Fruit fly (Drosophila melanogaster) whole organism, prepupa: Measurements from ENCODE around the gene pico.

Experiments used
- Blimp-1 ChIP-seq: fragments of 200-800 bp; sonication (Bioruptor generic); optimal IDR thresholded peaks from 3 replicates; lab custom pipeline; 2017; ENCODE audit warnings: missing biosample characterization, missing genetic modification characterization, mild to moderate bottlenecking, moderate library complexity, missing genetic modification reagents
- CG10669 ChIP-seq: fragments of 200-800 bp; sonication (Bioruptor generic); optimal IDR thresholded peaks from 3 replicates; lab custom pipeline; 2018; ENCODE audit warnings: missing biosample characterization, mild to moderate bottlenecking, missing genetic modification characterization, moderate library complexity
- CG11762 ChIP-seq: fragments of 200-800 bp; sonication (Bioruptor generic); optimal IDR thresholded peaks from 3 replicates; lab custom pipeline; 2016; ENCODE audit warnings: missing biosample characterization, missing genetic modification characterization; ENCODE audit not compliant: insufficient read depth
- CG11902 ChIP-seq: fragments of 200-800 bp; sonication (Bioruptor generic); optimal IDR thresholded peaks from 3 replicates; lab custom pipeline; 2016; ENCODE audit warnings: missing biosample characterization, missing genetic modification characterization
- CG15336 ChIP-seq: fragments of 200-800 bp; sonication (Bioruptor generic); IDR thresholded peaks from 2 replicates; pipeline ENCODE4 v1.3.6; 2022; ENCODE audit warnings: missing biosample characterization, missing genetic modification characterization
- CG1621 ChIP-seq: fragments of 200-800 bp; sonication (Bioruptor generic); optimal IDR thresholded peaks from 3 replicates; lab custom pipeline; 2018; ENCODE audit warnings: missing biosample characterization, mild to moderate bottlenecking, missing genetic modification characterization
- CG16779 ChIP-seq: fragments of 200-800 bp; sonication (Bioruptor generic); optimal IDR thresholded peaks from 3 replicates; lab custom pipeline; 2017; ENCODE audit warnings: missing biosample characterization, mild to moderate bottlenecking, missing genetic modification characterization
- CG31627 ChIP-seq: fragments of 200-800 bp; sonication (Bioruptor generic); optimal IDR thresholded peaks from 3 replicates; lab custom pipeline; 2016; ENCODE audit warnings: missing biosample characterization, missing genetic modification characterization
- CG32006 ChIP-seq: fragments of 200-800 bp; sonication (Bioruptor generic); optimal IDR thresholded peaks from 3 replicates; lab custom pipeline; 2017; ENCODE audit warnings: missing biosample characterization, mild to moderate bottlenecking, missing genetic modification characterization
- CG34406 ChIP-seq: fragments of 200-800 bp; sonication (Bioruptor generic); optimal IDR thresholded peaks from 3 replicates; lab custom pipeline; 2016; ENCODE audit warnings: missing biosample characterization, missing genetic modification characterization
- CG3919 ChIP-seq: fragments of 200-800 bp; sonication (Bioruptor generic); optimal IDR thresholded peaks from 3 replicates; lab custom pipeline; 2016; ENCODE audit warnings: missing biosample characterization, missing genetic modification characterization
- CG4318 ChIP-seq: fragments of 200-800 bp; sonication (Bioruptor generic); optimal IDR thresholded peaks from 3 replicates; lab custom pipeline; 2017; ENCODE audit warnings: missing biosample characterization, mild to moderate bottlenecking, missing genetic modification characterization
- CG6276 ChIP-seq: fragments of 200-800 bp; sonication (Bioruptor generic); optimal IDR thresholded peaks from 2 replicates; lab custom pipeline; 2017; ENCODE audit warnings: missing biosample characterization, mild to moderate bottlenecking, missing genetic modification characterization
- CG6792 ChIP-seq: fragments of 200-800 bp; sonication (Bioruptor generic); optimal IDR thresholded peaks from 3 replicates; lab custom pipeline; 2016; ENCODE audit warnings: missing biosample characterization, missing genetic modification characterization
- CG6854 ChIP-seq: fragments of 200-800 bp; sonication (Bioruptor generic); optimal IDR thresholded peaks from 2 replicates; lab custom pipeline; 2017; ENCODE audit warnings: missing biosample characterization, mild to moderate bottlenecking, missing genetic modification characterization
- CG7368 ChIP-seq: fragments of 200-800 bp; sonication (Bioruptor generic); optimal IDR thresholded peaks from 3 replicates; lab custom pipeline; 2016; ENCODE audit warnings: missing biosample characterization, missing genetic modification characterization
- CG8319 ChIP-seq: fragments of 200-800 bp; sonication (Bioruptor generic); optimal IDR thresholded peaks from 3 replicates; lab custom pipeline; 2016; ENCODE audit warnings: missing biosample characterization, missing genetic modification characterization
- CG8632 ChIP-seq: fragments of 200-800 bp; sonication (Bioruptor generic); optimal IDR thresholded peaks from 3 replicates; lab custom pipeline; 2016; ENCODE audit warnings: missing biosample characterization, missing genetic modification characterization
- CG9139 ChIP-seq: fragments of 200-800 bp; sonication (Bioruptor generic); optimal IDR thresholded peaks from 3 replicates; lab custom pipeline; 2017; ENCODE audit warnings: missing biosample characterization, mild to moderate bottlenecking, missing genetic modification characterization
- Eip78C ChIP-seq: fragments of 200-800 bp; sonication (Bioruptor generic); peaks from one replicate; lab custom pipeline; 2016; ENCODE audit warnings: missing biosample characterization, missing genetic modification characterization
- Ets21C ChIP-seq: fragments of 200-800 bp; sonication (Bioruptor generic); optimal IDR thresholded peaks from 3 replicates; lab custom pipeline; 2016; ENCODE audit warnings: missing biosample characterization, missing genetic modification characterization
- Ets96B ChIP-seq: fragments of 200-800 bp; optimal IDR thresholded peaks from 2 replicates; lab custom pipeline; 2019; ENCODE audit warnings: missing biosample characterization, mild to moderate bottlenecking, missing genetic modification characterization, moderate library complexity
- Gug ChIP-seq: fragments of 200-800 bp; sonication (Bioruptor generic); IDR thresholded peaks from 2 replicates; pipeline ENCODE4 v1.3.6; 2022; ENCODE audit warnings: missing biosample characterization, missing genetic modification characterization
- Hr38 ChIP-seq: sonication (Bioruptor generic); optimal IDR thresholded peaks from 2 replicates; lab custom pipeline; 2016; ENCODE audit warnings: missing biosample characterization, missing genetic modification characterization
- Hr4 ChIP-seq: fragments of 200-800 bp; sonication (Bioruptor generic); optimal IDR thresholded peaks from 3 replicates; lab custom pipeline; 2016; ENCODE audit warnings: missing biosample characterization, missing genetic modification characterization
- Lpt ChIP-seq: fragments of 200-800 bp; sonication (Bioruptor generic); optimal IDR thresholded peaks from 3 replicates; lab custom pipeline; 2016; ENCODE audit warnings: missing biosample characterization, missing genetic modification characterization
- Met ChIP-seq: fragments of 200-800 bp; sonication (Bioruptor generic); optimal IDR thresholded peaks from 3 replicates; lab custom pipeline; 2016; ENCODE audit warnings: missing biosample characterization, missing genetic modification characterization
- OdsH ChIP-seq: fragments of 200-800 bp; sonication (Bioruptor generic); optimal IDR thresholded peaks from 3 replicates; lab custom pipeline; 2016; ENCODE audit warnings: missing biosample characterization, missing genetic modification characterization
- Smox ChIP-seq: fragments of 200-800 bp; sonication (Bioruptor generic); optimal IDR thresholded peaks from 3 replicates; lab custom pipeline; 2016; ENCODE audit warnings: missing biosample characterization, missing genetic modification characterization
- Sox102F ChIP-seq: fragments of 200-800 bp; sonication (Bioruptor generic); optimal IDR thresholded peaks from 2 replicates; lab custom pipeline; 2016; ENCODE audit warnings: missing biosample characterization, mild to moderate bottlenecking, missing genetic modification characterization
- Sox14 ChIP-seq: fragments of 200-800 bp; sonication (Bioruptor generic); optimal IDR thresholded peaks from 3 replicates; lab custom pipeline; 2016; ENCODE audit warnings: missing biosample characterization, missing genetic modification characterization
- Sox15 ChIP-seq: fragments of 200-800 bp; sonication (Bioruptor generic); optimal IDR thresholded peaks from 3 replicates; lab custom pipeline; 2016; ENCODE audit warnings: missing biosample characterization, missing genetic modification characterization
- achi ChIP-seq: fragments of 200-800 bp; sonication (Bioruptor generic); optimal IDR thresholded peaks from 3 replicates; lab custom pipeline; 2016; ENCODE audit warnings: missing biosample characterization, missing genetic modification characterization
- acj6 ChIP-seq: fragments of 200-800 bp; sonication (Bioruptor generic); optimal IDR thresholded peaks from 3 replicates; lab custom pipeline; 2016; ENCODE audit warnings: missing biosample characterization, missing genetic modification characterization
- cyc ChIP-seq: fragments of 200-800 bp; sonication (Bioruptor generic); optimal IDR thresholded peaks from 3 replicates; lab custom pipeline; 2016; ENCODE audit warnings: missing biosample characterization, missing genetic modification characterization
- dac ChIP-seq: fragments of 200-800 bp; sonication (Bioruptor generic); optimal IDR thresholded peaks from 2 replicates; lab custom pipeline; 2017; ENCODE audit warnings: missing biosample characterization, mild to moderate bottlenecking, missing genetic modification characterization
- dsx ChIP-seq: fragments of 200-800 bp; optimal IDR thresholded peaks from 3 replicates; lab custom pipeline; 2019; ENCODE audit warnings: missing biosample characterization, mild to moderate bottlenecking, missing genetic modification characterization, moderate library complexity; ENCODE audit not compliant: poor library complexity, severe bottlenecking
- eg ChIP-seq: fragments of 200-800 bp; sonication (Bioruptor generic); IDR thresholded peaks from 3 replicates; pipeline ENCODE4 v1.3.6; 2022; ENCODE audit warnings: missing biosample characterization, missing genetic modification characterization
- esn ChIP-seq: fragments of 200-800 bp; sonication (Bioruptor generic); optimal IDR thresholded peaks from 2 replicates; lab custom pipeline; 2016; ENCODE audit warnings: missing biosample characterization, mild to moderate bottlenecking, missing genetic modification characterization, moderate library complexity
- fd85E ChIP-seq: fragments of 200-800 bp; sonication (Bioruptor generic); optimal IDR thresholded peaks from 3 replicates; lab custom pipeline; 2016; ENCODE audit warnings: missing biosample characterization, missing genetic modification characterization
- lz ChIP-seq: fragments of 200-800 bp; sonication (Bioruptor generic); optimal IDR thresholded peaks from 3 replicates; lab custom pipeline; 2016; ENCODE audit warnings: missing biosample characterization, missing genetic modification characterization
- pdm3 ChIP-seq: fragments of 200-800 bp; sonication (Bioruptor generic); optimal IDR thresholded peaks from 3 replicates; lab custom pipeline; 2016; ENCODE audit warnings: missing biosample characterization, missing genetic modification characterization
- salr ChIP-seq, 2 experiments: fragments of 200-800 bp; sonication (Bioruptor generic); optimal IDR thresholded peaks; 3 replicates each; lab custom pipeline; 2016 to 2018; ENCODE audit warnings: missing biosample characterization in 2 of 2, missing genetic modification characterization in 2 of 2, mild to moderate bottlenecking in 1 of 2
- ss ChIP-seq, 2 experiments: fragments of 200-800 bp; sonication (Bioruptor generic); optimal IDR thresholded peaks; 2 replicates in 1 of 2; 3 replicates in 1 of 2; lab custom pipeline; 2017 to 2018; ENCODE audit warnings: mild to moderate bottlenecking in 2 of 2, missing biosample characterization in 2 of 2, missing genetic modification characterization in 2 of 2, moderate library complexity in 1 of 2
- svp ChIP-seq: fragments of 200-800 bp; sonication (Bioruptor generic); peaks from one replicate; lab custom pipeline; 2016; ENCODE audit warnings: missing biosample characterization, missing genetic modification characterization
- topi ChIP-seq: fragments of 200-800 bp; sonication (Bioruptor generic); optimal IDR thresholded peaks from 3 replicates; lab custom pipeline; 2016; ENCODE audit warnings: missing biosample characterization, missing genetic modification characterization
- vri ChIP-seq: fragments of 200-800 bp; sonication (Bioruptor generic); optimal IDR thresholded peaks from 3 replicates; lab custom pipeline; 2016; ENCODE audit warnings: missing biosample characterization, mild to moderate bottlenecking, missing genetic modification characterization

The pico gene

DNA sequence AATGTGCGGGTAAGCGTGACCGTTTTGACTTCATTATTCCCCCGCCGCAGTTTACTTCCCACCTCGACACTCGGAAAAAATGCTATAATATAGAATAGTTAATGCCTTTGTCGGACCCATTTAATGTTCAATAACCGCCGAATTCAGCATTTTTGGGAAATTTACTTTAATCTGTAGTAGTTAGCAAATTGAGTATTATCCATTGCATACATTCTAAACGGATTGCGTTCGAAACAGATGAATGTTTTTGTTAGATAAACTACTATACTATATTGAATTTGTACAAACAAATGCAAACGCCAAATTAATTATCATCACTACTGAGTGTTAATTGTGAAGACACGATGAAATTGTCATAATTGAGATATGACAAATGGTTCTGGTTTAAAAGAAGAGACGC lies 32.3 kb upstream of the pico start (continued):
- TF ChIP-seq CG34406 (GFP tag; lab: Kevin White, UChicago), result peak; percentile 14
- TF ChIP-seq pdm3 (GFP tag; lab: Kevin White, UChicago), result peak; percentile 7
- TF ChIP-seq CG1621 (tag; lab: Kevin White, UChicago), result no peak
- TF ChIP-seq acj6 (GFP tag; lab: Kevin White, UChicago), result peak; percentile 21
- TF ChIP-seq Eip78C (GFP tag; lab: Kevin White, UChicago), result peak; percentile 21
- TF ChIP-seq Gug (GFP tag; lab: Robert Waterston, UW), result 0 out of 2 replicates have a peak, but pooled peaks have one; percentile 9
- TF ChIP-seq eg (GFP tag; lab: Robert Waterston, UW), result no peak
- peak; percentile 0 for TF ChIP-seq Met (GFP tag; lab: Kevin White, UChicago)
- TF ChIP-seq CG10669, result peak; percentile 20
- TF ChIP-seq CG8319 (GFP tag; lab: Kevin White, UChicago), result no peak

dm6 chrX:19878342-19879204 lies 26.7 kb upstream of the pico start:
- TF ChIP-seq topi (GFP tag; lab: Kevin White, UChicago) (peak; percentile 58), CG7368 (GFP tag; lab: Kevin White, UChicago) (peak; percentile 36), CG11762 (GFP tag; lab: Kevin White, UChicago) (peak; percentile 42), CG15336 (peak; percentile 52), Hr38 (no peak), CG16779 (tag; lab: Kevin White, UChicago) (no peak), CG1621 (tag; lab: Kevin White, UChicago) (no peak), CG9139 (GFP tag; lab: Kevin White, UChicago) (no peak), Met (GFP tag; lab: Kevin White, UChicago) (peak; percentile 59), dac (no peak), CG6276 (GFP tag; lab: Kevin White, UChicago) (peak; percentile 33), CG34406 (GFP tag; lab: Kevin White, UChicago) (peak; percentile 61), Smox (GFP tag; lab: Kevin White, UChicago) (peak; percentile 52), achi (GFP tag; lab: Kevin White, UChicago) (peak; percentile 71), CG31627 (GFP tag; lab: Kevin White, UChicago) (peak; percentile 12), vri (GFP tag; lab: Kevin White, UChicago) (no peak), Sox15 (GFP tag; lab: Kevin White, UChicago) (no peak), fd85E (GFP tag; lab: Kevin White, UChicago) (no peak), CG11902 (GFP tag; lab: Kevin White, UChicago) (no peak), Hr4 (peak; percentile 43), Blimp-1 (no peak), CG6792 (peak; percentile 46), ss (GFP tag; optimal IDR thresholded peaks at IDR 0.05; lab: Kevin White, UChicago) (peak; percentile 14 to 29), lz (GFP tag; lab: Kevin White, UChicago) (peak; percentile 40), CG4318 (peak; percentile 20), svp (GFP tag; lab: Kevin White, UChicago) (peak; percentile 84), CG6854 (GFP tag; lab: Kevin White, UChicago) (no peak), dsx (GFP tag; lab: Kevin White, UChicago) (peak; percentile 28), esn (GFP tag; lab: Kevin White, UChicago) (peak; percentile 67), CG32006 (GFP tag; lab: Kevin White, UChicago) (peak; percentile 70), CG8632 (GFP tag; lab: Kevin White, UChicago) (peak; percentile 60), OdsH (GFP tag; lab: Kevin White, UChicago) (peak; percentile 61), Ets21C (GFP tag; lab: Kevin White, UChicago) (peak; percentile 3), Ets96B (tag; lab: Kevin White, UChicago) (peak; percentile 59), acj6 (GFP tag; lab: Kevin White, UChicago) (peak; percentile 69), salr (GFP tag; optimal IDR thresholded peaks at IDR 0.05; lab: Kevin White, UChicago) (peak in 1 of 2 experiments; percentile 43), Sox14 (GFP tag; lab: Kevin White, UChicago) (peak; percentile 29), pdm3 (GFP tag; lab: Kevin White, UChicago) (peak; percentile 57), cyc (GFP tag; lab: Kevin White, UChicago) (peak; percentile 43), Sox102F (GFP tag; lab: Kevin White, UChicago) (peak; percentile 41), eg (GFP tag; lab: Robert Waterston, UW) (peak; percentile 66), Lpt (GFP tag; lab: Kevin White, UChicago) (no peak), CG3919 (GFP tag; lab: Kevin White, UChicago) (peak; percentile 37)
